Fruit fly (Drosophila melanogaster) whole organism, embryonic: Measurements from ENCODE around the gene Appl.

ENCODE experiments used
- CG11696 ChIP-seq: fragments of 200-800 bp; sonication (Bioruptor generic); IDR thresholded peaks from 2 replicates; pipeline ENCODE4 v1.3.6; 2022; ENCODE audit warnings: missing biosample characterization, missing genetic modification characterization
- CG15269 ChIP-seq: fragments of 200-800 bp; sonication (Bioruptor generic); optimal IDR thresholded peaks from 2 replicates; lab custom pipeline; 2018; ENCODE audit warnings: missing biosample characterization, mild to moderate bottlenecking, missing genetic modification characterization, moderate library complexity
- CG18011 ChIP-seq: fragments of 200-800 bp; sonication (Bioruptor generic); optimal IDR thresholded peaks from 2 replicates; lab custom pipeline; 2017; ENCODE audit warnings: missing biosample characterization, missing genetic modification characterization, mild to moderate bottlenecking, moderate library complexity, missing genotype
- CG3065 ChIP-seq: fragments of 200-800 bp; sonication (Bioruptor generic); optimal IDR thresholded peaks from 2 replicates; lab custom pipeline; 2016; ENCODE audit warnings: missing biosample characterization, missing genetic modification characterization
- Dip2 ChIP-seq: fragments of 200-800 bp; sonication (Bioruptor generic); IDR thresholded peaks from 2 replicates; pipeline ENCODE4 v1.3.6; 2022; ENCODE audit warnings: missing biosample characterization, missing genetic modification characterization
- HLH54F ChIP-seq: fragments of 200-800 bp; sonication (Bioruptor generic); optimal IDR thresholded peaks from 3 replicates; lab custom pipeline; 2016; ENCODE audit warnings: missing biosample characterization, missing genetic modification characterization
- Hr39 ChIP-seq: fragments of >200 bp; optimal IDR thresholded peaks from 2 replicates; lab custom pipeline; 2017

DNA sequence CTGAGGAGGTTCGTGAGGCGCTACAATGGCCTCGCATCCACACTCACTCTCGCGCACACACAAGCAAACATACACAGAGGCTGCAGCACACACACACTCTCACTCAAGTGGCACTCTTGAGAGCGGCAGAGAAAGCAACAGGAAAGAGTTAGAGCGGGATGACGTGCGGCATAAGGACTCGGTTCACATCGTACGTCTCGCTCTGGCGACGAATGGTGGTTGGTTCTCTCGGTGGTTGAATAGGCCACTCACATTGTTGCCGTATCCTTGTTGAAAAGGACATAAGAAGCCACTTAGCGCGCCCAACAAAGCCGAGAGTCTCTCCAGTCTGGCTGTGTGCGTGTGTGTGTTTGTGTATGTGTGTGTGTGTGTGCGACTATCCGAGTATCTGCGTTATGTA is 60.2 kb downstream of the Appl start:
- TF ChIP-seq HLH54F (GFP tag; lab: Kevin White, UChicago) (no peak), CG15269 (tag; lab: Kevin White, UChicago) (no peak), CG11696 (no peak), CG3065 (no peak), CG18011 (GFP tag; lab: Kevin White, UChicago) (no peak), Dip2 (GFP tag; lab: Robert Waterston, UW) (no peak), Hr39 (lab: Kevin White, UChicago) (no peak)
